Fruit fly (Drosophila melanogaster) whole organism, embryonic: Measurements from ENCODE around the gene Bmcp.

Experiments
- Asciz ChIP-seq: fragments of 200-800 bp; sonication (Bioruptor generic); optimal IDR thresholded peaks from 2 replicates; lab custom pipeline; 2017; ENCODE audit warnings: missing biosample characterization, mild to moderate bottlenecking, missing genetic modification characterization, missing genetic modification reagents
- B-H2 ChIP-seq: fragments of 200-800 bp; sonication (Bioruptor generic); optimal IDR thresholded peaks from 2 replicates; lab custom pipeline; 2018; ENCODE audit warnings: missing biosample characterization, mild to moderate bottlenecking, missing genetic modification characterization
- CG10274 ChIP-seq: fragments of 200-800 bp; sonication (Bioruptor generic); optimal IDR thresholded peaks from 3 replicates; lab custom pipeline; 2017; ENCODE audit warnings: missing biosample characterization, mild to moderate bottlenecking, missing genetic modification characterization
- CG10654 ChIP-seq: fragments of 200-800 bp; sonication (Bioruptor generic); optimal IDR thresholded peaks from 2 replicates; lab custom pipeline; 2016; ENCODE audit warnings: missing biosample characterization, missing genetic modification characterization
- CG12391 ChIP-seq: fragments of 200-800 bp; sonication (Bioruptor generic); optimal IDR thresholded peaks from 3 replicates; lab custom pipeline; 2018; ENCODE audit warnings: missing biosample characterization, mild to moderate bottlenecking, missing genetic modification characterization, moderate library complexity
- CG12769 ChIP-seq: fragments of 200-800 bp; sonication (Bioruptor generic); optimal IDR thresholded peaks from 2 replicates; lab custom pipeline; 2019; ENCODE audit warnings: missing biosample characterization, mild to moderate bottlenecking, missing genetic modification characterization, moderate library complexity
- CG16779 ChIP-seq: fragments of 200-800 bp; sonication (Bioruptor generic); IDR thresholded peaks from 2 replicates; pipeline ENCODE4 v1.3.6; 2022; ENCODE audit warnings: missing biosample characterization, missing genetic modification characterization
- CG18011 ChIP-seq: fragments of 200-800 bp; sonication (Bioruptor generic); optimal IDR thresholded peaks from 2 replicates; lab custom pipeline; 2017; ENCODE audit warnings: missing biosample characterization, missing genetic modification characterization, mild to moderate bottlenecking, moderate library complexity, missing genotype
- CG2202 ChIP-seq: fragments of 200-800 bp; sonication (Bioruptor generic); optimal IDR thresholded peaks from 2 replicates; lab custom pipeline; 2018; ENCODE audit warnings: missing biosample characterization, mild to moderate bottlenecking, missing genetic modification characterization
- CG30020 ChIP-seq: fragments of 200-800 bp; optimal IDR thresholded peaks from 2 replicates; lab custom pipeline; 2019; ENCODE audit warnings: missing biosample characterization, mild to moderate bottlenecking, missing genetic modification characterization, moderate library complexity
- CG3726 ChIP-seq: fragments of 200-800 bp; sonication (Bioruptor generic); IDR thresholded peaks from 3 replicates; pipeline ENCODE4, ENCODE4 v1.3.6; 2022; ENCODE audit warnings: missing biosample characterization, missing genetic modification characterization
- CG4424 ChIP-seq: fragments of 200-800 bp; sonication (Bioruptor generic); optimal IDR thresholded peaks from 3 replicates; lab custom pipeline; 2016; ENCODE audit warnings: missing biosample characterization, missing genetic modification characterization
- Deaf1 ChIP-seq: fragments of 200-800 bp; optimal IDR thresholded peaks from 3 replicates; lab custom pipeline; 2019; ENCODE audit warnings: missing biosample characterization, mild to moderate bottlenecking, missing genetic modification characterization, moderate library complexity
- Doc3 ChIP-seq: fragments of 200-800 bp; sonication (Bioruptor generic); IDR thresholded peaks from 3 replicates; pipeline ENCODE4 v1.3.6; 2022; ENCODE audit warnings: missing biosample characterization, missing genetic modification characterization; ENCODE audit not compliant: partially characterized antibody
- Drgx ChIP-seq: fragments of 200-800 bp; sonication (Bioruptor generic); IDR thresholded peaks from 2 replicates; pipeline ENCODE4 v1.3.6; 2022; ENCODE audit warnings: missing biosample characterization, missing genetic modification characterization
- Ets97D ChIP-seq: fragments of 200-800 bp; sonication (Bioruptor generic); optimal IDR thresholded peaks from 3 replicates; lab custom pipeline; 2016; ENCODE audit warnings: missing biosample characterization, missing genetic modification characterization
- Hr78 ChIP-seq, 2 experiments: fragments of 200-800 bp in 1 of 2; fragments of >200 bp in 1 of 2; sonication (Bioruptor generic) in 1 of 2; optimal IDR thresholded peaks; 2 replicates each; lab custom pipeline; 2017 to 2019; ENCODE audit warnings: missing biosample characterization in 2 of 2, missing genetic modification characterization in 2 of 2, mild to moderate bottlenecking in 1 of 2, moderate library complexity in 1 of 2
- Lim3 ChIP-seq: fragments of 200-800 bp; sonication (Bioruptor generic); IDR thresholded peaks from 2 replicates; pipeline ENCODE4 v1.3.6; 2022; ENCODE audit warnings: missing biosample characterization, missing genetic modification characterization
- Med ChIP-seq: fragments of 200-800 bp; sonication (Bioruptor generic); peaks from one replicate; lab custom pipeline; 2016; ENCODE audit warnings: missing biosample characterization, missing genetic modification characterization, mild to moderate bottlenecking, inconsistent platforms, moderate library complexity
- Myb ChIP-seq: fragments of 200-800 bp; sonication (Bioruptor generic); optimal IDR thresholded peaks from 2 replicates; lab custom pipeline; 2016; ENCODE audit warnings: missing biosample characterization, missing genetic modification characterization
- NFAT ChIP-seq: fragments of 200-800 bp; sonication (Bioruptor generic); IDR thresholded peaks from 2 replicates; pipeline ENCODE4 v1.3.6; 2022; ENCODE audit warnings: missing biosample characterization, missing genetic modification characterization
- Six4 ChIP-seq: fragments of 200-800 bp; sonication (Bioruptor generic); optimal IDR thresholded peaks from 2 replicates; lab custom pipeline; 2016; ENCODE audit warnings: missing biosample characterization, missing genetic modification characterization
- ab ChIP-seq: fragments of 200-800 bp; sonication (Bioruptor generic); optimal IDR thresholded peaks from 2 replicates; lab custom pipeline; 2016; ENCODE audit warnings: missing biosample characterization, missing genetic modification characterization
- abd-A ChIP-seq: fragments of 200-800 bp; sonication (Bioruptor generic); optimal IDR thresholded peaks from 3 replicates; lab custom pipeline; 2019; ENCODE audit warnings: missing biosample characterization, mild to moderate bottlenecking, missing genetic modification characterization, moderate library complexity
- crol ChIP-seq: fragments of 200-800 bp; sonication (Bioruptor generic); IDR thresholded peaks from 2 replicates; pipeline ENCODE4 v1.3.6; 2022; ENCODE audit warnings: missing biosample characterization, missing genetic modification characterization
- cwo ChIP-seq: fragments of 200-800 bp; sonication (Bioruptor generic); optimal IDR thresholded peaks from 3 replicates; lab custom pipeline; 2017; ENCODE audit warnings: missing biosample characterization, missing genetic modification characterization, mild to moderate bottlenecking, moderate library complexity, missing genetic modification reagents
- danr ChIP-seq: fragments of 200-800 bp; sonication (Bioruptor generic); IDR thresholded peaks from 2 replicates; pipeline ENCODE4 v1.3.6; 2022; ENCODE audit warnings: missing biosample characterization, missing genetic modification characterization
- ewg ChIP-seq: fragments of 200-800 bp; sonication (Bioruptor generic); optimal IDR thresholded peaks from 3 replicates; lab custom pipeline; 2017; ENCODE audit warnings: mild to moderate bottlenecking, missing biosample characterization, missing genetic modification reagents, missing genetic modification characterization
- fu2 ChIP-seq: fragments of 200-800 bp; sonication (Bioruptor generic); optimal IDR thresholded peaks from 2 replicates; lab custom pipeline; 2016; ENCODE audit warnings: missing biosample characterization, missing genetic modification characterization
- gro ChIP-seq: fragments of 200-800 bp; sonication (Bioruptor generic); optimal IDR thresholded peaks from 2 replicates; lab custom pipeline; 2016; ENCODE audit warnings: missing biosample characterization, missing genetic modification characterization
- knrl ChIP-seq: fragments of 200-800 bp; sonication (Bioruptor generic); IDR thresholded peaks from 3 replicates; pipeline ENCODE4 v1.3.6; 2022; ENCODE audit warnings: missing biosample characterization, missing genetic modification characterization; ENCODE audit not compliant: partially characterized antibody
- nau ChIP-seq: fragments of 200-800 bp; sonication (Bioruptor generic); optimal IDR thresholded peaks from 3 replicates; lab custom pipeline; 2017; ENCODE audit warnings: missing biosample characterization, mild to moderate bottlenecking, missing genetic modification characterization, missing genetic modification reagents
- odd ChIP-seq: fragments of 200-800 bp; sonication (Bioruptor generic); optimal IDR thresholded peaks from 2 replicates; lab custom pipeline; 2017; ENCODE audit warnings: missing biosample characterization, mild to moderate bottlenecking, missing genetic modification characterization
- ranshi ChIP-seq: fragments of 200-800 bp; sonication (Bioruptor generic); IDR thresholded peaks from 2 replicates; pipeline ENCODE4 v1.3.6; 2022; ENCODE audit warnings: missing biosample characterization, missing genetic modification characterization
- schlank ChIP-seq: fragments of 200-800 bp; sonication (Bioruptor generic); optimal IDR thresholded peaks from 2 replicates; lab custom pipeline; 2018; ENCODE audit warnings: missing biosample characterization, mild to moderate bottlenecking, missing genetic modification characterization
- stwl ChIP-seq: fragments of 200-800 bp; sonication (Bioruptor generic); optimal IDR thresholded peaks from 3 replicates; lab custom pipeline; 2018; ENCODE audit warnings: missing biosample characterization, mild to moderate bottlenecking, missing genetic modification characterization, moderate library complexity
- tap ChIP-seq: fragments of 200-800 bp; optimal IDR thresholded peaks from 3 replicates; lab custom pipeline; 2019; ENCODE audit warnings: missing biosample characterization, mild to moderate bottlenecking, missing genetic modification characterization, moderate library complexity
- twi ChIP-seq: fragments of 200-800 bp; optimal IDR thresholded peaks from 2 replicates; lab custom pipeline; 2019; ENCODE audit warnings: missing biosample characterization, mild to moderate bottlenecking, missing genetic modification characterization, moderate library complexity
- unpg ChIP-seq: fragments of 200-800 bp; sonication (Bioruptor generic); optimal IDR thresholded peaks from 3 replicates; lab custom pipeline; 2018; ENCODE audit warnings: missing biosample characterization, mild to moderate bottlenecking, missing genetic modification characterization, moderate library complexity
- vvl ChIP-seq: fragments of 200-800 bp; sonication (Bioruptor generic); IDR thresholded peaks from 2 replicates; pipeline ENCODE4 v1.3.6; 2022; ENCODE audit warnings: missing biosample characterization, missing genetic modification characterization
- z ChIP-seq: fragments of 200-800 bp; sonication (Bioruptor generic); IDR thresholded peaks from 3 replicates; pipeline ENCODE4 v1.3.6; 2022; ENCODE audit warnings: missing biosample characterization, missing genetic modification characterization
- zf30C ChIP-seq: fragments of 200-800 bp; sonication (Bioruptor generic); optimal IDR thresholded peaks from 3 replicates; lab custom pipeline; 2018; ENCODE audit warnings: missing biosample characterization, mild to moderate bottlenecking, missing genetic modification characterization
- zfh1 ChIP-seq: fragments of 200-800 bp; sonication (Bioruptor generic); IDR thresholded peaks from 3 replicates; pipeline ENCODE4 v1.3.6; 2022; ENCODE audit warnings: missing biosample characterization, missing genetic modification characterization

Gene Bmcp

DNA sequence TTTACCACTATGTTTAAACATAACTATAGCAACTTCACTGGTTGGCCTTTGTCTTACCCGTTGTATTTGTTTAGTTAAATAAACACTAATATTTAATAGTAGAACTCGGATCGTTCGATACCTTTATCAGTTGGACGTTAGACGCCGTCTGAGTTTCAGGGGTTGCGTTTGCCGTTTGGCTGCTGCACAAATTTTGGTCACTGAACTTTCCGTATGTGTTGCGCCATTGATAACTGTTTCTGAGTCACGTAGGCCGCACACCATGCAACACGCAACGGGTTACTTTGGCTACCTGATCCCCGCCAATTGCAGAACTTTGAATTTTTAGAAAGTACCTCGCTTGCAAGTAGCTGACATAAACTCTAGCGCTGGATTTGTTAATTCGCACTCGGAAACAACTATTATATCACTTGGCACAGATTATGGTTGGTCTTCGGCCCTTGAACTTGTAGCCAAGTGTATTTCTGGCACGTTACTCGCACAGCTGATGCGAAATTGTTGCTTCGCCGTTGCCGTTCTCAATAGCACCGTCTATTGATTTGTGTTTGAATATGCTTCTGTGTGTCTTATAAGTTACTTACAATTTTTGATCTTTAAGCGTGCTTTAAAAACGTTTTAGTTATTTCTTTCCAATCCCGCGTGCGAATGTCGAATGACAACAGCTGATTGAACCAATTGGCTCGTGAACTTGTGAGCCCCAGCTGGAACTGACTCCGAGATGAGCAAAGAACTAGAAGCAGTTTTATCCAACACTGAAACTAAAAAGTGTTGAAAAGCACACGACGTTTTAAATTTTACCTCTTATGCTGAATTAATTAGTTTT is 24.2 kb upstream of the Bmcp start, which contains the start of gene Dph1 (continued):
- peak; percentile 66 for TF ChIP-seq B-H2
- peak; percentile 40 for TF ChIP-seq CG10274 (GFP tag; lab: Kevin White, UChicago)
- TF ChIP-seq gro (GFP tag; lab: Kevin White, UChicago): peak; percentile 70
- TF ChIP-seq CG2202 (tag; lab: Kevin White, UChicago): peak; percentile 60
- TF ChIP-seq Ets97D (GFP tag; lab: Kevin White, UChicago): peak; percentile 90
- peak; percentile 85; the same call in 1 of the 2 replicates for TF ChIP-seq NFAT (GFP tag; lab: Robert Waterston, UW)
- TF ChIP-seq z: no peak
- TF ChIP-seq unpg: peak; percentile 89
- no peak for TF ChIP-seq zf30C (GFP tag; lab: Kevin White, UChicago)
- TF ChIP-seq schlank (tag; lab: Kevin White, UChicago): peak; percentile 59
- TF ChIP-seq stwl (tag; lab: Kevin White, UChicago): peak; percentile 62
- peak; percentile 22 for TF ChIP-seq CG30020 (tag; lab: Kevin White, UChicago)
- TF ChIP-seq CG18011: peak; percentile 66
- TF ChIP-seq Doc3: peak; percentile 15; the same call in 1 of the 3 replicates
- TF ChIP-seq CG12391: peak; percentile 83

DNA sequence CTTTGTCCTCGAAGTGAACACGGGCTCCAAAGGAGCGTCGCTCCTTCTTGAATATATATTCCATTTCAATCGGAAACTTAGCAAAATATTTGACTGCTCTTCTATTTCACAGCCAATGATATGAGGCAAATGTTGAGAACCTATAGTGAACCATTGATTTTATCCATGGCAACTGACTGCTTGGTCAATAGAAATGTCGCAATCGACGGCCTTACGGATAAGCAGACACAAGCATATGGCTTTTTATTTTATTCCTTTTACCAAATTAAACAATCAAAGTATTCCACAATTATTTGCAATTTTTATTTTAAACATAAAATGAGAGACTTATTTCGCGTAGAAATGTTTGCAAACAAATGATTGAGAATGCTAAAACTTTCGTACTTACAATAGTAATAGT is 21.6 kb upstream of the Bmcp start, which contains the start of gene Dnai2:
Gene Dnai2 (minus strand): TSS at position 101 of the 400 bp plus-strand sequence.
- no peak for TF ChIP-seq fu2 (GFP tag; lab: Kevin White, UChicago)
- peak; percentile 33 for TF ChIP-seq Med

DNA sequence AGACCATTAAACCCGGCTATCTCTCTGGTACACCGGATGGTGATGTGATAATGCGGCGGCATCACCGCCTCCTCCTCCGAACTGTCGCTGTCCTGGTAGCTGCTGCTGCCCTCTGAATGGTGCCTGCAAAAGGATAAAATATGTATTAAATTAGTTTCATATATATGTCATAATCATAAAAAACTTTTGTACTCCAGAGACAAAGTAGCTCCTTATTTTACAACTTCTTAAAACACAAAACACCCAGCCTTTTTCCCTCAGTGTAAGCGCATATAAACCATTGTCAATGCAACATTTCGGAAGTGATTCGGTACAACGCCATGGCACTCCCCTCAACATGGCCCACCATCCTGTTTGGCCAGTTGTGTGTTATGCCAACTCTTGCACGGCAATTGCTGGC is 19.1 kb upstream of the Bmcp start:
- peak; percentile 43 for TF ChIP-seq Drgx
- TF ChIP-seq CG10654 (GFP tag; lab: Kevin White, UChicago): no peak
- TF ChIP-seq, all 482 proteins: peak for 1

DNA sequence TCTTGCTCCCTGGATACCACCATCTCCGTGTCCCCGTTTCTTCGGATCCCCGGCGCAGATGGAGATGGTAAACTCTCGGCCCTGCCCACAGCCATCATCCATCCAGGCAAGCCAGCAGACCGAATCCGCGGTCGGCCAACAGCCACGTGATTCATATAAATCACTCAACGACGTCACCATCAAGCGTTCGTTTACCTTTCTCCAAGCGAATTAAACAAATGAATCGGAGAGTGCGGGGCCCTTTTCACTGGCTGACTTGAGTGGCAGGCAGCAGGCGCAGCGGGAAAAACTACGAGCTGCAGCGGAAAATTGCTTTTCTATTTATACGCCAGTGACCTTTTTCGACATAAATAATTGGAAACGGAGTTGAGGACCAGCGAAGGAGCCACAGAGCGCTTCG is 17.2 kb upstream of the Bmcp start:
- TF ChIP-seq knrl (GFP tag; lab: Robert Waterston, UW) (no peak), Deaf1 (no peak), crol (GFP tag; lab: Robert Waterston, UW) (peak; percentile 26; the same call in 1 of the 2 replicates), ranshi (GFP tag; lab: Robert Waterston, UW) (no peak), cwo (GFP tag; lab: Kevin White, UChicago) (peak; percentile 22), Myb (GFP tag; lab: Kevin White, UChicago) (no peak), Med (peak; percentile 61), ewg (no peak), twi (peak; percentile 32), ab (GFP tag; lab: Kevin White, UChicago) (no peak), nau (peak; percentile 38), CG3726 (GFP tag; lab: Robert Waterston, UW) (no peak), Lim3 (GFP tag; lab: Robert Waterston, UW) (no peak), Six4 (GFP tag; lab: Kevin White, UChicago) (no peak), CG12769 (tag; lab: Kevin White, UChicago) (no peak), danr (GFP tag; lab: Robert Waterston, UW) (no peak), vvl (GFP tag; lab: Robert Waterston, UW) (peak; percentile 19; the same call in 1 of the 2 replicates), CG16779 (GFP tag; lab: Robert Waterston, UW) (no peak), tap (tag; lab: Kevin White, UChicago) (no peak), zfh1 (GFP tag; lab: Robert Waterston, UW) (0 out of 3 replicates have a peak, but pooled peaks have one; percentile 25), Asciz (no peak), abd-A (tag; lab: Kevin White, UChicago) (no peak), Hr78 (GFP tag; optimal IDR thresholded peaks at IDR 0.05; lab: Kevin White, UChicago) (peak in 1 of 2 experiments; percentile 18), odd (GFP tag; lab: Kevin White, UChicago) (no peak), CG4424 (no peak)
